Worm (Caenorhabditis elegans) whole organism, L1 larva: ENCODE measurements around the gene sre-56.
"Not testable (repeated sequence)": the region's sequence is repeated elsewhere in the genome, so short reads cannot be mapped to it uniquely, and the experiment has no call there.

ENCODE experiments used
- C04F5.9 ChIP-seq: sonication (generic microtip); optimal IDR thresholded peaks from 2 replicates; lab custom pipeline; 2016; ENCODE audit warnings: missing genetic modification characterization, missing compliant biosample characterization
- Y116A8C.19 ChIP-seq: sonication (generic microtip); optimal IDR thresholded peaks from 2 replicates; lab custom pipeline; 2016; ENCODE audit warnings: missing compliant biosample characterization, missing genetic modification characterization, borderline replicate concordance
- aly-2 ChIP-seq: fragments of 150-350 bp; optimal IDR thresholded peaks from 2 replicates; lab custom pipeline; 2014; ENCODE audit warnings: missing biosample characterization, missing genetic modification characterization
- ama-1 ChIP-seq: fragments of 150-350 bp; optimal IDR thresholded peaks from 2 replicates; lab custom pipeline; 2014
- blmp-1 ChIP-seq: fragments of 150-350 bp; optimal IDR thresholded peaks from 2 replicates; lab custom pipeline; 2014; ENCODE audit warnings: missing biosample characterization, missing genetic modification characterization
- ceh-63 ChIP-seq: fragments of 200-800 bp; sonication (Bioruptor generic); optimal IDR thresholded peaks from 2 replicates; lab custom pipeline; 2018; ENCODE audit warnings: mild to moderate bottlenecking, missing genetic modification characterization, missing compliant biosample characterization
- ceh-82 ChIP-seq, 3 experiments: fragments of 150-350 bp in 1 of 3; sonication (generic microtip) in 2 of 3; optimal IDR thresholded peaks; 2 replicates each; lab custom pipeline; 2014 to 2017; ENCODE audit warnings: missing biosample characterization in 3 of 3, missing genetic modification characterization in 3 of 3
- ces-1 ChIP-seq: fragments of 150-350 bp; optimal IDR thresholded peaks from 2 replicates; lab custom pipeline; 2014; ENCODE audit warnings: missing biosample characterization, missing genetic modification reagents, missing genetic modification characterization
- dpl-1 ChIP-seq, 3 experiments: fragments of 150-350 bp in 2 of 3; sonication (generic microtip) in 1 of 3; optimal IDR thresholded peaks; 2 replicates each; lab custom pipeline; 2014 to 2017; ENCODE audit warnings: missing biosample characterization in 3 of 3, missing genetic modification characterization in 3 of 3, missing genetic modification reagents in 3 of 3
- efl-1 ChIP-seq, 4 experiments: fragments of 150-350 bp; optimal IDR thresholded peaks in 3 of 4; peaks in 1 of 4; 1 replicate in 1 of 4; 2 replicates in 3 of 4; lab custom pipeline; 2014; ENCODE audit warnings: missing biosample characterization in 2 of 4, missing genetic modification characterization in 2 of 4, missing genetic modification reagents in 2 of 4
- egl-13 ChIP-seq: sonication (generic microtip); optimal IDR thresholded peaks from 2 replicates; lab custom pipeline; 2016; ENCODE audit warnings: missing genotype, missing genetic modification reagents, missing genetic modification characterization, missing compliant biosample characterization
- elt-2 ChIP-seq: sonication (generic microtip); optimal IDR thresholded peaks from 2 replicates; lab custom pipeline; 2016; ENCODE audit warnings: missing genetic modification characterization, mild to moderate bottlenecking, inconsistent platforms, missing compliant biosample characterization, missing genetic modification reagents
- fkh-10 ChIP-seq: sonication (generic microtip); optimal IDR thresholded peaks from 2 replicates; lab custom pipeline; 2017; ENCODE audit warnings: missing biosample characterization, missing genetic modification reagents, missing genetic modification characterization
- fos-1 ChIP-seq: fragments of 150-350 bp; optimal IDR thresholded peaks from 2 replicates; lab custom pipeline; 2014; ENCODE audit warnings: missing biosample characterization, missing genetic modification characterization
- grh-1 ChIP-seq: fragments of 200-800 bp; sonication (Bioruptor generic); IDR thresholded peaks from 2 replicates; pipeline ENCODE4 v1.3.6; 2022; ENCODE audit warnings: missing genetic modification reagents, missing genetic modification characterization, missing compliant biosample characterization
- hpl-2 ChIP-seq: fragments of 150-350 bp; optimal IDR thresholded peaks from 2 replicates; lab custom pipeline; 2014; ENCODE audit warnings: missing biosample characterization, missing genetic modification reagents, missing genetic modification characterization
- isw-1 ChIP-seq: fragments of 200-800 bp; sonication (Bioruptor generic); IDR thresholded peaks from 2 replicates; pipeline ENCODE4 v1.3.6; 2022; ENCODE audit warnings: missing genetic modification characterization, missing compliant biosample characterization
- lin-15B ChIP-seq: fragments of 150-350 bp; sonication (generic microtip); optimal IDR thresholded peaks from 3 replicates; lab custom pipeline; 2014; ENCODE audit warnings: missing biosample characterization, missing genetic modification characterization
- lin-39 ChIP-seq: fragments of 150-350 bp; optimal IDR thresholded peaks from 2 replicates; lab custom pipeline; 2014; ENCODE audit warnings: missing biosample characterization, missing genetic modification reagents, missing genetic modification characterization
- mab-9 ChIP-seq: fragments of 200-800 bp; sonication (Bioruptor generic); IDR thresholded peaks from 2 replicates; pipeline ENCODE4 v1.3.6; 2022; ENCODE audit warnings: missing genetic modification reagents, missing genetic modification characterization, missing compliant biosample characterization
- mef-2 ChIP-seq: fragments of 150-350 bp; optimal IDR thresholded peaks from 2 replicates; lab custom pipeline; 2014; ENCODE audit warnings: missing biosample characterization, missing genetic modification characterization
- mep-1 ChIP-seq: fragments of 150-350 bp; optimal IDR thresholded peaks from 2 replicates; lab custom pipeline; 2014; ENCODE audit warnings: missing biosample characterization, missing genetic modification characterization
- nhr-12 ChIP-seq: sonication (generic microtip); optimal IDR thresholded peaks from 2 replicates; lab custom pipeline; 2017; ENCODE audit warnings: missing biosample characterization, missing genetic modification characterization
- nhr-19 ChIP-seq: fragments of 200-800 bp; sonication (Bioruptor generic); conservative IDR thresholded peaks from 2 replicates; pipeline ENCODE4 v1.3.6; 2022; ENCODE audit warnings: missing genetic modification characterization, missing compliant biosample characterization
- nhr-237 ChIP-seq: fragments of 150-350 bp; optimal IDR thresholded peaks from 2 replicates; lab custom pipeline; 2014; ENCODE audit warnings: missing biosample characterization, missing genetic modification characterization
- nhr-47 ChIP-seq: sonication (generic microtip); optimal IDR thresholded peaks from 2 replicates; lab custom pipeline; 2016; ENCODE audit warnings: mild to moderate bottlenecking, missing genetic modification characterization, moderate library complexity, missing compliant biosample characterization
- nhr-76 ChIP-seq: sonication (generic microtip); optimal IDR thresholded peaks from 2 replicates; lab custom pipeline; 2017; ENCODE audit warnings: missing biosample characterization, missing genetic modification characterization
- pag-3 ChIP-seq: sonication (generic microtip); optimal IDR thresholded peaks from 2 replicates; lab custom pipeline; 2017; ENCODE audit warnings: missing genetic modification characterization, mild to moderate bottlenecking, missing compliant biosample characterization, antibody characterized with exemption, borderline replicate concordance; ENCODE audit not compliant: insufficient read depth
- pqm-1 ChIP-seq: sonication (generic microtip); optimal IDR thresholded peaks from 3 replicates; lab custom pipeline; 2017; ENCODE audit warnings: missing biosample characterization, missing genetic modification characterization
- rnt-1 ChIP-seq: sonication (generic microtip); optimal IDR thresholded peaks from 2 replicates; lab custom pipeline; 2016; ENCODE audit warnings: mild to moderate bottlenecking, missing genetic modification characterization, moderate library complexity, missing compliant biosample characterization
- sox-4 ChIP-seq: sonication (generic microtip); optimal IDR thresholded peaks from 2 replicates; lab custom pipeline; 2016; ENCODE audit warnings: missing genetic modification characterization, missing compliant biosample characterization
- sptf-1 ChIP-seq: fragments of 150-350 bp; optimal IDR thresholded peaks from 2 replicates; lab custom pipeline; 2014; ENCODE audit warnings: missing biosample characterization, missing genetic modification characterization
- sup-37 ChIP-seq: fragments of 200-800 bp; sonication (Bioruptor generic); optimal IDR thresholded peaks from 2 replicates; lab custom pipeline; 2018; ENCODE audit warnings: mild to moderate bottlenecking, missing genetic modification characterization, missing compliant biosample characterization
- swsn-7 ChIP-seq: sonication (generic microtip); optimal IDR thresholded peaks from 2 replicates; lab custom pipeline; 2016; ENCODE audit warnings: missing genetic modification characterization, missing compliant biosample characterization
- tbx-2 ChIP-seq: sonication (generic microtip); optimal IDR thresholded peaks from 2 replicates; lab custom pipeline; 2016; ENCODE audit warnings: missing genetic modification characterization, missing compliant biosample characterization
- unc-30 ChIP-seq: sonication (generic microtip); optimal IDR thresholded peaks from 2 replicates; lab custom pipeline; 2017; ENCODE audit warnings: missing biosample characterization, missing genetic modification characterization
- unc-86 ChIP-seq: sonication (generic microtip); optimal IDR thresholded peaks from 2 replicates; lab custom pipeline; 2016; ENCODE audit warnings: missing genetic modification characterization, missing compliant biosample characterization
- vab-15 ChIP-seq: sonication (generic microtip); optimal IDR thresholded peaks from 2 replicates; lab custom pipeline; 2017; ENCODE audit warnings: missing genotype, mild to moderate bottlenecking, missing genetic modification characterization, missing compliant biosample characterization
- xbp-1 ChIP-seq: sonication (generic microtip); optimal IDR thresholded peaks from 2 replicates; lab custom pipeline; 2016; ENCODE audit warnings: missing genetic modification characterization, missing compliant biosample characterization
- zag-1 ChIP-seq: fragments of 150-350 bp; optimal IDR thresholded peaks from 2 replicates; lab custom pipeline; 2014; ENCODE audit warnings: missing biosample characterization, missing genetic modification characterization
- zip-4 ChIP-seq: fragments of 200-800 bp; sonication (Bioruptor generic); optimal IDR thresholded peaks from 2 replicates; lab custom pipeline; 2018; ENCODE audit warnings: mild to moderate bottlenecking, missing genetic modification characterization, moderate library complexity, missing compliant biosample characterization

The sre-56 gene

ce11 chrII:12303142-12303541 is 21.1 kb upstream of the sre-56 start, which contains the start of gene sre-50:
Gene sre-50 (plus strand): TSS chrII:12303525.
- TF ChIP-seq unc-86 (no peak), fos-1 (tag; lab: Kevin White, UChicago) (no peak), xbp-1 (tag; lab: Kevin White, UChicago) (no peak), rnt-1 (tag; lab: Kevin White, UChicago) (no peak), Y116A8C.19 (tag; lab: Kevin White, UChicago) (no peak), ces-1 (GFP tag; lab: Kevin White, UChicago) (no peak), sox-4 (no peak), zag-1 (no peak), isw-1 (no peak)

ce11 chrII:12309614-12310013 is 14.6 kb upstream of the sre-56 start, which contains the start of gene C50E10.2:
Gene C50E10.2 (minus strand): TSS chrII:12309714.
- TF ChIP-seq aly-2 (tag; lab: Kevin White, UChicago) (no peak), xbp-1 (tag; lab: Kevin White, UChicago) (no peak), mep-1 (tag; lab: Kevin White, UChicago) (no peak), fkh-10 (GFP tag; lab: Kevin White, UChicago) (no peak), nhr-237 (tag; lab: Kevin White, UChicago) (no peak), blmp-1 (no peak), nhr-76 (tag; lab: Kevin White, UChicago) (no peak), vab-15 (tag; lab: Kevin White, UChicago) (no peak), egl-13 (tag; lab: Kevin White, UChicago) (no peak), zip-4 (no peak)
- TF ChIP-seq, all 84 proteins: peak for 0

ce11 chrII:12311560-12311959 is 12.7 kb upstream of the sre-56 start, which contains the start of gene sre-51:
Gene sre-51 (plus strand): TSS chrII:12311860.
- no peak for TF ChIP-seq isw-1
- TF ChIP-seq tbx-2, result no peak
- no peak for TF ChIP-seq mab-9 (GFP tag; lab: Robert Waterston, UW)
- TF ChIP-seq pqm-1 (tag; lab: Kevin White, UChicago), result no peak
- no peak for TF ChIP-seq dpl-1 (GFP tag; optimal IDR thresholded peaks at IDR 0.05; lab: Kevin White, UChicago)
- TF ChIP-seq sup-37, result no peak
- TF ChIP-seq grh-1 (GFP tag; lab: Robert Waterston, UW), result no peak
- no peak for TF ChIP-seq mef-2 (tag; lab: Kevin White, UChicago)
- no peak for TF ChIP-seq nhr-47 (tag; lab: Kevin White, UChicago)
- TF ChIP-seq ama-1 (lab: Kevin White, UChicago), result no peak
- no peak for TF ChIP-seq nhr-19 (GFP tag; lab: Robert Waterston, UW)

ce11 chrII:12318541-12318940 is 5.7 kb upstream of the sre-56 start, which contains the start of gene sre-49:
Gene sre-49 (plus strand): TSS chrII:12318841.
- not testable (repeated sequence) for TF ChIP-seq nhr-47 (tag; lab: Kevin White, UChicago); ces-1 (GFP tag; lab: Kevin White, UChicago); swsn-7 (tag; lab: Kevin White, UChicago)

- TF ChIP-seq egl-13 (tag; lab: Kevin White, UChicago) (no peak), nhr-76 (tag; lab: Kevin White, UChicago) (no peak), sox-4 (no peak), isw-1 (no peak), nhr-12 (tag; lab: Kevin White, UChicago) (no peak), unc-30 (tag; lab: Kevin White, UChicago) (no peak), dpl-1 (GFP tag; optimal IDR thresholded peaks at IDR 0.05; lab: Kevin White, UChicago) (no peak), fkh-10 (GFP tag; lab: Kevin White, UChicago) (no peak)
- TF ChIP-seq, all 84 proteins: peak for 0
Measured at ce11 chrII:12323305-12323704, 954 bp upstream of the sre-56 start, which contains the start of gene sre-53. Gene sre-53 (minus strand): TSS chrII:12323405.

- TF ChIP-seq hpl-2 (GFP tag; lab: Kevin White, UChicago) (no peak), C04F5.9 (no peak), elt-2 (tag; lab: Kevin White, UChicago) (no peak), ceh-82 (tag; optimal IDR thresholded peaks at IDR 0.05; lab: Kevin White, UChicago) (no peak), isw-1 (no peak), lin-15B (tag; lab: Kevin White, UChicago) (no peak), mep-1 (tag; lab: Kevin White, UChicago) (no peak), pag-3 (tag; lab: Kevin White, UChicago) (no peak), ceh-63 (GFP tag; lab: Kevin White, UChicago) (no peak), efl-1 (optimal IDR thresholded peaks at IDR 0.05; lab: Kevin White, UChicago) (no peak), efl-1 (GFP tag; optimal IDR thresholded peaks at IDR 0.05 in 1 of 2; lab: Kevin White, UChicago) (no peak), zag-1 (no peak), lin-39 (tag; lab: Kevin White, UChicago) (no peak), sptf-1 (tag; lab: Kevin White, UChicago) (no peak), pqm-1 (tag; lab: Kevin White, UChicago) (no peak), ama-1 (lab: Kevin White, UChicago) (no peak), nhr-237 (tag; lab: Kevin White, UChicago) (no peak)
- TF ChIP-seq, all 84 proteins: peak for 0
Measured at ce11 chrII:12328994-12329393, 4.7 kb downstream of the sre-56 start, which contains the start of gene sre-55. Gene sre-55 (plus strand): TSS chrII:12329294.
